Worm (Caenorhabditis elegans) whole organism, L4/young adult: ENCODE data around the gene R05F9.9.

Source experiments
- W03F9.2 ChIP-seq: fragments of 150-350 bp; optimal IDR thresholded peaks from 2 replicates; lab custom pipeline; 2014; ENCODE audit warnings: missing biosample characterization, missing genetic modification characterization
- dao-5 ChIP-seq: sonication (generic microtip); optimal IDR thresholded peaks from 2 replicates; lab custom pipeline; 2016; ENCODE audit warnings: missing genotype, missing genetic modification characterization, moderate library complexity, missing compliant biosample characterization
- him-1 ChIP-seq: sonication (generic microtip); optimal IDR thresholded peaks from 2 replicates; lab custom pipeline; 2016; ENCODE audit warnings: missing genotype, missing genetic modification reagents, missing genetic modification characterization, missing compliant biosample characterization

DNA sequence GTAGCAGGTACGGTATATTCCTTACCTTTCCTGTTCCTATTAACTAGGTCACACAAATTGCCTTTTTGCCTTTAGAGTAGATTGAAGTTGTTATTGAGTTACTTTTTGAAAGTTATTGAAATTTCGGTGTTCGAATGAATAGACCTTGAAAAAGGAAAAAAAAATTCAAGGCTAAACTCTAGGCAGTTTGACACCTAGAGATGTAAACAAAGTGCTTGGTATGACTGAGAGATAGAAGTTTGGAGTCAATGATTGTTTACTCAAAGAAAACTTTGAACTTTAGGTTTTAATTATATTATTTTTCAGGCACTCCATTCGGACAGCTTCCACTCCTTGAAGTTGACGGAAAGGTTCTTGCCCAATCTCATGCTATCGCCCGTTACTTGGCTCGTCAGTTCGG, 19.4 kb downstream of the R05F9.9 start:
- TF ChIP-seq W03F9.2 (tag; lab: Kevin White, UChicago) (no peak), him-1 (tag; lab: Kevin White, UChicago) (no peak), dao-5 (tag; lab: Kevin White, UChicago) (no peak)
